Fruit fly (Drosophila melanogaster) whole organism, pupa: Measurements from ENCODE around the gene wry.

Source experiments
- CG32121 ChIP-seq: fragments of 200-800 bp; sonication (Bioruptor generic); IDR thresholded peaks from 2 replicates; pipeline ENCODE4 v1.3.6; 2022; ENCODE audit warnings: missing biosample characterization, missing genetic modification characterization
- Pif1A ChIP-seq: fragments of 200-800 bp; sonication (Bioruptor generic); optimal IDR thresholded peaks from 3 replicates; lab custom pipeline; 2016; ENCODE audit warnings: missing biosample characterization, missing genetic modification characterization

DNA sequence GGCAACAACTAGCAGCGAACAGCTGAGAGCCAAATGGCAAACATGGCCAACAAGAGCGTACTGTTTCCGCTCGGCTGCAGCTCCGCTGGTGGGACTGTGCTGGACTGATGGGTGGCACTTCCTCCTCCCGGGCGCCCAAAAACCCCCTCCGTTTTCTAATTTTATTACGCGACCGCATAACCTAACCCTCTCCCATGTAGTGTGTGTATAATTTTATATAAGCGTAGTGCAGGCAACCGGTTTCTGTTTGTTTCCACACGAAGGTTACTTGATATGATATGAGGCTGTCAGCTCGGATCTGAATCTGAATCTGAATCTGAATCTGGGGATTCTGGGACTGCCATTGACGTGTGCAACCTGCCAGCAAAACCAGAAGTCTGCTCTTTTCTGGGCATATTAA, 66.6 kb downstream of the wry start:
- TF ChIP-seq Pif1A (GFP tag; lab: Kevin White, UChicago) (no peak), CG32121 (GFP tag; lab: Robert Waterston, UW) (0 out of 2 replicates have a peak, but pooled peaks have one; percentile 31)
